Fruit fly (Drosophila melanogaster): Measurements from ENCODE around the gene CG33771.

The CG33771 gene

DNA sequence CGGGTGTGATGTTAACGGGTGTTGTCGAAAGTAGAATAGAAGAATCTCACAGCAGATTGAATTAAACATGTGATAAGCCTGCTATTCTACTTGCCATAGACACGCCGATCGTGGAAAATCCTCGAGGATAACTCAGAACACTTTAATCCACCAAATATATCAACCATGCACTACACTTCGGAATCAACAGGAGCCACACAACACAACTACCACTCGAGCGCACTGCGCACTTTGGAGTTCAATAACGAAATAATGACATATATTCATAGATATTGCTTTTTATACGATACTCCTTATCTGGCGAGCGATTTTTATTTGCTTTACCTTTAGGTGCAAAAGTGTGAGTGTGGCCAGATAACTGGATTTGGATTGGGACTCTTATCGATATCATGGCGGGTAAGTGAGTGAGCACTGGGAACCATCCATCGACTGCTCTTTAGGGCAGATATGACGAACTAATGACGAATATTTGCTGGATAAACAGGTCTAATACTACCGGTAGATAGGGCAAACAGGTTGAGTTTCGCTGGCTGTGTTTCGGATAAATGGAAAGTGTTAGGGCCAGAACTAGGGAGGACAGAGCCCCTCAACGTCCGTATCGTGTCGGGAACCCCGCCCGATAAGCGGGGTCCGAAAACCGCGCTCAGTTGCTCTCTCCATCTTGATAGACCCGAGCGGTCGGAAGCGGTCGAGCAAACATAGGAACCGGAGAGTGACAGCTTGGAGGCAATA is 20.2 kb downstream of the CG33771 start, which contains the start of gene Jhbp6 (continued):
- TF ChIP-seq Six4 (GFP tag; optimal IDR thresholded peaks at IDR 0.05) (no peak), Hr51 (GFP tag; optimal IDR thresholded peaks at IDR 0.05) (no peak), CG15073 (GFP tag; optimal IDR thresholded peaks at IDR 0.05) (no peak), YL-1 (GFP tag; optimal IDR thresholded peaks at IDR 0.05) (no peak), CG30403 (GFP tag; optimal IDR thresholded peaks at IDR 0.05) (no peak), stwl (tag; optimal IDR thresholded peaks at IDR 0.05) (peak; percentile 36), CG1233 (GFP tag; optimal IDR thresholded peaks at IDR 0.05) (no peak), CG11696 (GFP tag; IDR thresholded peaks at IDR 0.05) (no peak), CG18619 (GFP tag; optimal IDR thresholded peaks at IDR 0.05) (no peak), zfh1 (GFP tag; IDR thresholded peaks at IDR 0.05) (no peak), schlank (tag; optimal IDR thresholded peaks at IDR 0.05) (no peak), crp (GFP tag; optimal IDR thresholded peaks at IDR 0.05) (no peak), en (GFP tag; optimal IDR thresholded peaks at IDR 0.05) (no peak), tll (GFP tag; optimal IDR thresholded peaks at IDR 0.05) (no peak)

DNA sequence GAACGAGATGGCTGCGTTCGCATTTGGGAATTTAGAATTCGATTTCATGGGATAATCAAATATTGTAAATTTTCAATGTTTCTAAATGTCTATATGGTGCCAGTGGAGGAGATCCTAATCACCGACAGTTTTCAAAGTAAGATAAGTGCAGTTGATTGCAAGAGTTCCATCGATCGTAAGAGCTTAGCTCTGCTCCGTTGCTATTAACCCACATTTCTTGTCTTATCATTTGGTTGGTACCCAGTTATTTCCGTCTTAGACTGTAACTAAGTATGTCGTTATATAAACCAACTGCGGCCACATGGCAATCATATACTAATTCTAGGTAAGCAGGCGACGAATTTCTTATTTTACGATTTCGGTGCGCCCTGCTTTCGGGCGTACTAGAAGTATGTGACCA is 21.0 kb downstream of the CG33771 start:
- TF ChIP-seq wdn (GFP tag; IDR thresholded peaks at IDR 0.05) = no peak
- TF ChIP-seq grn (GFP tag; optimal IDR thresholded peaks at IDR 0.05) = peak; percentile 94
- TF ChIP-seq sug (tag; optimal IDR thresholded peaks at IDR 0.05) = peak; percentile 46
- no peak for TF ChIP-seq eve (GFP tag; optimal IDR thresholded peaks at IDR 0.05)
- TF ChIP-seq B-H1 (GFP tag; IDR thresholded peaks at IDR 0.05) = no peak
- no peak for TF ChIP-seq Vsx1 (GFP tag; optimal IDR thresholded peaks at IDR 0.05)
- TF ChIP-seq CG15011 (GFP tag; optimal IDR thresholded peaks at IDR 0.05) = no peak
- peak; percentile 6 for TF ChIP-seq HmgZ (tag; optimal IDR thresholded peaks at IDR 0.05)
- TF ChIP-seq Atf3 (GFP tag; optimal IDR thresholded peaks at IDR 0.05) = no peak
- TF ChIP-seq sd (tag; optimal IDR thresholded peaks at IDR 0.05) = peak; percentile 83
- no peak for TF ChIP-seq CG14667 (GFP tag; IDR thresholded peaks at IDR 0.05)
- no peak for TF ChIP-seq kah (GFP tag; optimal IDR thresholded peaks at IDR 0.05)
- TF ChIP-seq Med (GFP tag) = no peak
- TF ChIP-seq CG1792 (GFP tag; optimal IDR thresholded peaks at IDR 0.05) = no peak
- no peak for TF ChIP-seq Atf-2 (GFP tag; optimal IDR thresholded peaks at IDR 0.05)
- TF ChIP-seq Adf1 (GFP tag; IDR thresholded peaks at IDR 0.05) = no peak
- peak; percentile 74 for TF ChIP-seq exex (tag; optimal IDR thresholded peaks at IDR 0.05)
- no peak for TF ChIP-seq Side (GFP tag; optimal IDR thresholded peaks at IDR 0.05)
- TF ChIP-seq CG18764 (GFP tag; optimal IDR thresholded peaks at IDR 0.05) = no peak
- TF ChIP-seq ATbp (GFP tag; optimal IDR thresholded peaks at IDR 0.05) = no peak
- no peak for TF ChIP-seq wek (GFP tag; optimal IDR thresholded peaks at IDR 0.05)
- TF ChIP-seq Pdp1 (GFP tag; optimal IDR thresholded peaks at IDR 0.05) = peak in 1 of 2 experiments; percentile 90
- no peak for TF ChIP-seq CG42726 (GFP tag; IDR thresholded peaks at IDR 0.05; ENCODE audit: partially characterized antibody)
- TF ChIP-seq CG17612 (GFP tag; IDR thresholded peaks at IDR 0.05) = no peak
- no peak for TF ChIP-seq CG17359 (tag; optimal IDR thresholded peaks at IDR 0.05)
- no peak for TF ChIP-seq CG32532 (GFP tag; IDR thresholded peaks at IDR 0.05)
- 0 out of 4 replicates have a peak, but pooled peaks have one; percentile 19 for TF ChIP-seq chinmo (GFP tag; IDR thresholded peaks at IDR 0.05; ENCODE audit: partially characterized antibody)
- TF ChIP-seq bsh (GFP tag; optimal IDR thresholded peaks at IDR 0.05) = no peak
- no peak for TF ChIP-seq Lhr (GFP tag; optimal IDR thresholded peaks at IDR 0.05)
- TF ChIP-seq twi (tag; optimal IDR thresholded peaks at IDR 0.05) = peak; percentile 33
- peak; percentile 34 for TF ChIP-seq CG34376 (GFP tag; optimal IDR thresholded peaks at IDR 0.05)
